Worm (Caenorhabditis elegans): ENCODE data around the gene irld-56.

irld-56 gene

ce11 chrIV:14019883-14020282 lies at the start of gene irld-56, which contains the start of gene irld-55:
Gene irld-56 (minus strand): TSS chrIV:14019983.
Gene irld-55 (plus strand): TSS chrIV:14020198.
- no peak for TF ChIP-seq bed-2 (GFP tag; IDR thresholded peaks at IDR 0.05)
- TF ChIP-seq dpl-1 (GFP tag; optimal IDR thresholded peaks at IDR 0.05), result no peak
- no peak for TF ChIP-seq lin-26 (GFP tag; IDR thresholded peaks at IDR 0.05)
- TF ChIP-seq hmg-20 (GFP tag; IDR thresholded peaks at IDR 0.05), result no peak
- no peak for TF ChIP-seq F57A8.1 (GFP tag; optimal IDR thresholded peaks at IDR 0.05)
- TF ChIP-seq ceh-79 (tag; optimal IDR thresholded peaks at IDR 0.05), result no peak
- TF ChIP-seq ztf-6 (GFP tag; IDR thresholded peaks at IDR 0.05), result no peak
- no peak for TF ChIP-seq dpff-1 (tag; optimal IDR thresholded peaks at IDR 0.05)
- no peak for TF ChIP-seq hrde-1 (tag; optimal IDR thresholded peaks at IDR 0.05; ENCODE audit: borderline replicate concordance)
- no peak for TF ChIP-seq K11D2.4 (GFP tag; IDR thresholded peaks at IDR 0.05)
- no peak for TF ChIP-seq nhr-120 (GFP tag; IDR thresholded peaks at IDR 0.05)
- TF ChIP-seq nfyb-1 (GFP tag; IDR thresholded peaks at IDR 0.05), result no peak
- TF ChIP-seq lin-54 (GFP tag; optimal IDR thresholded peaks at IDR 0.05), result no peak
- TF ChIP-seq ceh-58 (GFP tag; IDR thresholded peaks at IDR 0.05), result no peak

- TF ChIP-seq rec-8 (tag; optimal IDR thresholded peaks at IDR 0.05), result no peak
- no peak for TF ChIP-seq lsy-27 (tag; optimal IDR thresholded peaks at IDR 0.05; ENCODE audit: borderline replicate concordance, insufficient read depth)
- TF ChIP-seq nhr-179 (tag; optimal IDR thresholded peaks at IDR 0.05), result no peak
- TF ChIP-seq lir-1 (GFP tag; conservative IDR thresholded peaks at IDR 0.05), result no peak
- TF ChIP-seq cebp-2 (GFP tag; IDR thresholded peaks at IDR 0.05), result 0 out of 2 replicates have a peak, but pooled peaks have one; percentile 50
- TF ChIP-seq lin-54 (GFP tag; optimal IDR thresholded peaks at IDR 0.05), result no peak
- TF ChIP-seq repo-1 (tag; optimal IDR thresholded peaks at IDR 0.05), result no peak
Measured at ce11 chrIV:14066403-14066802, 46.6 kb upstream of the irld-56 start.

ce11 chrIV:14060612-14061011 lies 40.8 kb upstream of the irld-56 start, which contains the start of gene Y37A1B.4:
Gene Y37A1B.4 (minus strand): TSS chrIV:14060712.
- peak; percentile 23; the same call in 1 of the 2 replicates for TF ChIP-seq madf-6 (GFP tag; IDR thresholded peaks at IDR 0.05)
- TF ChIP-seq nfya-1 (tag; optimal IDR thresholded peaks at IDR 0.05; ENCODE audit: borderline replicate concordance, insufficient read depth), result no peak
- no peak for TF ChIP-seq snpc-4 (GFP tag; optimal IDR thresholded peaks at IDR 0.05)
- peak in 1 of 4 experiments; percentile 74 for TF ChIP-seq snpc-4 (tag; optimal IDR thresholded peaks at IDR 0.05)
- TF ChIP-seq hlh-26 (GFP tag; conservative IDR thresholded peaks at IDR 0.05), result no peak

ce11 chrIV:14050900-14051299 lies 31.1 kb upstream of the irld-56 start, which contains the start of gene semo-1:
Gene semo-1 (plus strand): TSS chrIV:14051200.
- no peak for TF ChIP-seq pha-4 (tag; optimal IDR thresholded peaks at IDR 0.05)

- no peak for TF ChIP-seq dpff-1 (tag; optimal IDR thresholded peaks at IDR 0.05)
- TF ChIP-seq nhr-80 (tag; optimal IDR thresholded peaks at IDR 0.05), result peak; percentile 27
- TF ChIP-seq egl-18 (GFP tag; IDR thresholded peaks at IDR 0.05), result no peak
- no peak for TF ChIP-seq T26A5.8 (tag; optimal IDR thresholded peaks at IDR 0.05)
- TF ChIP-seq hlh-26 (GFP tag; conservative IDR thresholded peaks at IDR 0.05), result no peak
- no peak for TF ChIP-seq ztf-28 (GFP tag; IDR thresholded peaks at IDR 0.05)
Measured at ce11 chrIV:14050442-14050841, 30.7 kb upstream of the irld-56 start.

ce11 chrIV:14046777-14047176 lies 27.0 kb upstream of the irld-56 start:
- no peak for TF ChIP-seq snpc-4 (GFP tag; optimal IDR thresholded peaks at IDR 0.05)
- TF ChIP-seq snpc-4 (tag; optimal IDR thresholded peaks at IDR 0.05), result peak in 1 of 4 experiments; percentile 18
- TF ChIP-seq Y95B8A.8 (GFP tag; IDR thresholded peaks at IDR 0.05), result no peak

All from whole organism, young adult.